Worm (Caenorhabditis elegans) whole organism, L1 larva: ENCODE data around the gene bcas-2.

Source experiments
- aly-2 ChIP-seq: fragments of 150-350 bp; optimal IDR thresholded peaks from 2 replicates; lab custom pipeline; 2014; ENCODE audit warnings: missing biosample characterization, missing genetic modification characterization
- ceh-82 ChIP-seq, 3 experiments: fragments of 150-350 bp in 1 of 3; sonication (generic microtip) in 2 of 3; optimal IDR thresholded peaks; 2 replicates each; lab custom pipeline; 2014 to 2017; ENCODE audit warnings: missing biosample characterization in 3 of 3, missing genetic modification characterization in 3 of 3
- efl-3 ChIP-seq: fragments of 200-800 bp; sonication (Bioruptor generic); optimal IDR thresholded peaks from 2 replicates; lab custom pipeline; 2018; ENCODE audit warnings: mild to moderate bottlenecking, missing genetic modification characterization, missing compliant biosample characterization
- elt-3 ChIP-seq, 6 experiments: fragments of 150-350 bp in 1 of 6; sonication (generic microtip); optimal IDR thresholded peaks; 2 replicates each; lab custom pipeline; 2017 to 2018; ENCODE audit warnings: missing biosample characterization in 6 of 6, missing genetic modification characterization in 6 of 6, inconsistent platforms in 1 of 6
- hlh-17 ChIP-seq: fragments of 200-800 bp; sonication (Bioruptor generic); optimal IDR thresholded peaks from 2 replicates; lab custom pipeline; 2018; ENCODE audit warnings: missing genetic modification characterization, mild to moderate bottlenecking, missing compliant biosample characterization, moderate library complexity, borderline replicate concordance
- lin-15B ChIP-seq: fragments of 150-350 bp; sonication (generic microtip); optimal IDR thresholded peaks from 3 replicates; lab custom pipeline; 2014; ENCODE audit warnings: missing biosample characterization, missing genetic modification characterization
- nhr-19 ChIP-seq: fragments of 200-800 bp; sonication (Bioruptor generic); conservative IDR thresholded peaks from 2 replicates; pipeline ENCODE4 v1.3.6; 2022; ENCODE audit warnings: missing genetic modification characterization, missing compliant biosample characterization
- nhr-28 ChIP-seq: fragments of 150-350 bp; optimal IDR thresholded peaks from 2 replicates; lab custom pipeline; 2014; ENCODE audit warnings: missing biosample characterization, missing genetic modification characterization
- nhr-76 ChIP-seq: sonication (generic microtip); optimal IDR thresholded peaks from 2 replicates; lab custom pipeline; 2017; ENCODE audit warnings: missing biosample characterization, missing genetic modification characterization

DNA sequence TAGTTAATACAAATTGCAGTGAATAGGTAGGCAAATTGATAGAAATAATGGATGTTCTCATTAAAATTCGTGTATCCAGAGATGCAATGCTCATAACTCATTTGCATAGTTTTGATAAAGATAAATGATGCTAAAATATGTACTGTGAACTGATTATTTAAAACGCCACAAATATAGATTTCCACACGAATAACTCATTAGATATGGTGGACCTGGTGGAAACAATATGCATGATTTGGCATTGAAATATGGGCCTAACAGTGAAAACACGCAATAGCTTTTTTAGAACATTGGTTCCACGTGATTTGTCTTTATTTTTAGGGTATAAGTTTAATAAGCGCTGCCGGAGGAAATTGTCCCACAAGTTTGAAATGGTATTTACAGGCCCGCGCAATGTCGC, 24.6 kb upstream of the bcas-2 start, which contains the start of gene srg-3:
- TF ChIP-seq nhr-19 (GFP tag; lab: Robert Waterston, UW) (no peak), nhr-76 (tag; lab: Kevin White, UChicago) (no peak), nhr-28 (tag; lab: Kevin White, UChicago) (no peak), elt-3 (tag; optimal IDR thresholded peaks at IDR 0.05; lab: Kevin White, UChicago) (no peak), ceh-82 (tag; optimal IDR thresholded peaks at IDR 0.05; lab: Kevin White, UChicago) (no peak), efl-3 (no peak), aly-2 (tag; lab: Kevin White, UChicago) (no peak), lin-15B (tag; lab: Kevin White, UChicago) (no peak), hlh-17 (GFP tag; lab: Kevin White, UChicago) (no peak)
